Fruit fly (Drosophila melanogaster) whole organism, embryonic: ENCODE measurements around the gene CG32320.
A peak's percentile ranks its signal among the peaks of the same experiment; 100 is the strongest.

Experiments
- Abd-B ChIP-seq: fragments of 200-800 bp; sonication (Bioruptor generic); optimal IDR thresholded peaks from 2 replicates; lab custom pipeline; 2018; ENCODE audit warnings: missing biosample characterization, mild to moderate bottlenecking, missing genetic modification characterization, moderate library complexity
- Adf1 ChIP-seq: fragments of 200-800 bp; sonication (Bioruptor generic); IDR thresholded peaks from 2 replicates; pipeline ENCODE4 v1.3.6; 2022; ENCODE audit warnings: missing biosample characterization, missing genetic modification characterization
- B-H2 ChIP-seq: fragments of 200-800 bp; sonication (Bioruptor generic); optimal IDR thresholded peaks from 2 replicates; lab custom pipeline; 2018; ENCODE audit warnings: missing biosample characterization, mild to moderate bottlenecking, missing genetic modification characterization
- BEAF-32 ChIP-seq: fragments of 200-800 bp; sonication (Bioruptor generic); optimal IDR thresholded peaks from 3 replicates; lab custom pipeline; 2017; ENCODE audit warnings: missing biosample characterization, missing genetic modification characterization, mild to moderate bottlenecking, moderate library complexity, missing genetic modification reagents
- Bgb ChIP-seq: fragments of 200-800 bp; sonication (Bioruptor generic); IDR thresholded peaks from 2 replicates; pipeline ENCODE4 v1.3.6; 2022; ENCODE audit warnings: missing biosample characterization, missing genetic modification characterization; ENCODE audit not compliant: partially characterized antibody
- Blimp-1 ChIP-seq: fragments of 200-800 bp; sonication (Bioruptor generic); optimal IDR thresholded peaks from 3 replicates; lab custom pipeline; 2018; ENCODE audit warnings: missing biosample characterization, missing genetic modification characterization, mild to moderate bottlenecking, moderate library complexity, missing genetic modification reagents
- BtbVII ChIP-seq: fragments of 200-800 bp; sonication (Bioruptor generic); optimal IDR thresholded peaks from 3 replicates; lab custom pipeline; 2017; ENCODE audit warnings: missing biosample characterization, mild to moderate bottlenecking, missing genetic modification characterization
- CG10209 ChIP-seq: fragments of 200-800 bp; sonication (Bioruptor generic); optimal IDR thresholded peaks from 3 replicates; lab custom pipeline; 2017; ENCODE audit warnings: missing biosample characterization, mild to moderate bottlenecking, missing genetic modification characterization, missing genetic modification reagents
- CG10366 ChIP-seq: fragments of 200-800 bp; sonication (Bioruptor generic); IDR thresholded peaks from 2 replicates; pipeline ENCODE4 v1.3.6; 2022; ENCODE audit warnings: missing biosample characterization, missing genetic modification characterization
- CG10654 ChIP-seq: fragments of 200-800 bp; sonication (Bioruptor generic); optimal IDR thresholded peaks from 2 replicates; lab custom pipeline; 2016; ENCODE audit warnings: missing biosample characterization, missing genetic modification characterization
- CG11085 ChIP-seq: fragments of 200-800 bp; sonication (Bioruptor generic); IDR thresholded peaks from 2 replicates; pipeline ENCODE4 v1.3.6; 2022; ENCODE audit warnings: missing biosample characterization, missing genetic modification characterization
- CG12155 ChIP-seq: fragments of 200-800 bp; sonication (Bioruptor generic); optimal IDR thresholded peaks from 3 replicates; lab custom pipeline; 2016; ENCODE audit warnings: missing biosample characterization, missing genetic modification characterization
- CG12236 ChIP-seq: fragments of 200-800 bp; sonication (Bioruptor generic); optimal IDR thresholded peaks from 2 replicates; lab custom pipeline; 2016; ENCODE audit warnings: missing biosample characterization, missing genetic modification characterization
- CG1233 ChIP-seq: fragments of 200-800 bp; sonication (Bioruptor generic); optimal IDR thresholded peaks from 4 replicates; lab custom pipeline; 2018; ENCODE audit warnings: missing biosample characterization, mild to moderate bottlenecking, missing genetic modification characterization
- CG12659 ChIP-seq: fragments of 200-800 bp; sonication (Bioruptor generic); optimal IDR thresholded peaks from 3 replicates; lab custom pipeline; 2017; ENCODE audit warnings: mild to moderate bottlenecking, missing biosample characterization, missing genetic modification reagents, missing genetic modification characterization
- CG13123 ChIP-seq: fragments of 200-800 bp; sonication (Bioruptor generic); optimal IDR thresholded peaks from 2 replicates; lab custom pipeline; 2016; ENCODE audit warnings: missing biosample characterization, missing genetic modification characterization
- CG1603 ChIP-seq: fragments of 200-800 bp; sonication (Bioruptor generic); optimal IDR thresholded peaks from 2 replicates; lab custom pipeline; 2019; ENCODE audit warnings: missing biosample characterization, mild to moderate bottlenecking, missing genetic modification characterization, moderate library complexity
- CG17385 ChIP-seq: fragments of 200-800 bp; sonication (Bioruptor generic); optimal IDR thresholded peaks from 3 replicates; lab custom pipeline; 2018; ENCODE audit warnings: missing biosample characterization, mild to moderate bottlenecking, missing genetic modification characterization
- CG2678 ChIP-seq: fragments of 200-800 bp; sonication (Bioruptor generic); optimal IDR thresholded peaks from 3 replicates; lab custom pipeline; 2019; ENCODE audit warnings: missing biosample characterization, mild to moderate bottlenecking, missing genetic modification characterization, moderate library complexity
- CG33213 ChIP-seq: fragments of 200-800 bp; sonication (Bioruptor generic); optimal IDR thresholded peaks from 3 replicates; lab custom pipeline; 2016; ENCODE audit warnings: missing biosample characterization, missing genetic modification characterization
- CG4282 ChIP-seq: fragments of 200-800 bp; sonication (Bioruptor generic); optimal IDR thresholded peaks from 2 replicates; lab custom pipeline; 2016; ENCODE audit warnings: missing biosample characterization, missing genetic modification characterization
- CG43689 ChIP-seq: fragments of 200-800 bp; sonication (Bioruptor generic); IDR thresholded peaks from 2 replicates; pipeline ENCODE4 v1.3.6; 2022; ENCODE audit warnings: missing biosample characterization, missing genetic modification characterization
- CG9797 ChIP-seq: fragments of 200-800 bp; sonication (Bioruptor generic); optimal IDR thresholded peaks from 3 replicates; lab custom pipeline; 2018; ENCODE audit warnings: missing biosample characterization, mild to moderate bottlenecking, missing genetic modification characterization
- D ChIP-seq, 2 experiments: fragments of 200-800 bp in 1 of 2; fragments of >200 bp in 1 of 2; sonication (Bioruptor generic) in 1 of 2; optimal IDR thresholded peaks; 2 replicates in 1 of 2; 3 replicates in 1 of 2; lab custom pipeline; 2017; ENCODE audit warnings: mild to moderate bottlenecking in 1 of 2, missing biosample characterization in 1 of 2, missing genetic modification characterization in 1 of 2, missing genetic modification reagents in 1 of 2
- Hand ChIP-seq: fragments of 200-800 bp; sonication (Bioruptor generic); optimal IDR thresholded peaks from 2 replicates; lab custom pipeline; 2017; ENCODE audit warnings: mild to moderate bottlenecking, missing biosample characterization, missing genetic modification reagents, missing genetic modification characterization
- Hmx ChIP-seq: fragments of 200-800 bp; sonication (Bioruptor generic); optimal IDR thresholded peaks from 2 replicates; lab custom pipeline; 2016; ENCODE audit warnings: missing biosample characterization, missing genetic modification characterization
- Jarid2 ChIP-seq: fragments of 200-800 bp; sonication (Bioruptor generic); optimal IDR thresholded peaks from 3 replicates; lab custom pipeline; 2017; ENCODE audit warnings: mild to moderate bottlenecking, missing biosample characterization, missing genetic modification reagents, missing genetic modification characterization
- Mrtf ChIP-seq: fragments of 200-800 bp; sonication (Bioruptor generic); IDR thresholded peaks from 3 replicates; pipeline ENCODE4 v1.3.6; 2022; ENCODE audit warnings: missing biosample characterization, missing genetic modification characterization
- NC2α ChIP-seq: fragments of 200-800 bp; sonication (Bioruptor generic); optimal IDR thresholded peaks from 2 replicates; lab custom pipeline; 2016; ENCODE audit warnings: missing biosample characterization, missing genetic modification characterization
- NFAT ChIP-seq: fragments of 200-800 bp; sonication (Bioruptor generic); IDR thresholded peaks from 2 replicates; pipeline ENCODE4 v1.3.6; 2022; ENCODE audit warnings: missing biosample characterization, missing genetic modification characterization
- Neu2 ChIP-seq: fragments of 200-800 bp; sonication (Bioruptor generic); optimal IDR thresholded peaks from 3 replicates; lab custom pipeline; 2016; ENCODE audit warnings: missing biosample characterization, missing genetic modification characterization, borderline replicate concordance
- Opbp ChIP-seq: fragments of 200-800 bp; sonication (Bioruptor generic); IDR thresholded peaks from 3 replicates; pipeline ENCODE4 v1.3.6; 2022; ENCODE audit warnings: missing biosample characterization, missing genetic modification characterization; ENCODE audit not compliant: partially characterized antibody
- ap ChIP-seq: fragments of 200-800 bp; sonication (Bioruptor generic); IDR thresholded peaks from 2 replicates; pipeline ENCODE4 v1.3.6; 2022; ENCODE audit warnings: missing biosample characterization, missing genetic modification characterization
- ato ChIP-seq: fragments of 200-800 bp; sonication (Bioruptor generic); IDR thresholded peaks from 2 replicates; pipeline ENCODE4 v1.3.6; 2022; ENCODE audit warnings: missing biosample characterization, missing genetic modification characterization; ENCODE audit not compliant: partially characterized antibody
- dati ChIP-seq: fragments of 200-800 bp; sonication (Bioruptor generic); IDR thresholded peaks from 2 replicates; pipeline ENCODE4 v1.3.6; 2022; ENCODE audit warnings: missing biosample characterization, missing genetic modification characterization
- dimm ChIP-seq: fragments of 200-800 bp; sonication (Bioruptor generic); IDR thresholded peaks from 2 replicates; pipeline ENCODE4 v1.3.6; 2022; ENCODE audit warnings: missing biosample characterization, missing genetic modification characterization
- eve ChIP-seq, 2 experiments: fragments of >200 bp; optimal IDR thresholded peaks; 2 replicates each; lab custom pipeline; 2017; ENCODE audit warnings: missing biosample characterization in 2 of 2, missing genetic modification characterization in 2 of 2
- ftz-f1 ChIP-seq: fragments of 200-800 bp; sonication (Bioruptor generic); optimal IDR thresholded peaks from 2 replicates; lab custom pipeline; 2016; ENCODE audit warnings: missing biosample characterization, missing genetic modification characterization
- gsb ChIP-seq: fragments of 200-800 bp; sonication (Bioruptor generic); IDR thresholded peaks from 2 replicates; pipeline ENCODE4 v1.3.6; 2022; ENCODE audit warnings: missing biosample characterization, missing genetic modification characterization
- h ChIP-seq: fragments of >200 bp; optimal IDR thresholded peaks from 2 replicates; lab custom pipeline; 2017
- jigr1 ChIP-seq: fragments of 200-800 bp; sonication (Bioruptor generic); IDR thresholded peaks from 3 replicates; pipeline ENCODE4 v1.3.6; 2022; ENCODE audit warnings: missing biosample characterization, missing genetic modification characterization
- kah ChIP-seq: fragments of 200-800 bp; sonication (Bioruptor generic); optimal IDR thresholded peaks from 2 replicates; lab custom pipeline; 2018; ENCODE audit warnings: missing biosample characterization, mild to moderate bottlenecking, missing genetic modification characterization
- nmo ChIP-seq: fragments of 200-800 bp; sonication (Bioruptor generic); optimal IDR thresholded peaks from 2 replicates; lab custom pipeline; 2018; ENCODE audit warnings: missing biosample characterization, mild to moderate bottlenecking, missing genetic modification characterization, moderate library complexity
- pnt ChIP-seq: fragments of 200-800 bp; sonication (Bioruptor generic); optimal IDR thresholded peaks from 3 replicates; lab custom pipeline; 2016; ENCODE audit warnings: missing biosample characterization, missing genetic modification characterization
- psq ChIP-seq: fragments of 200-800 bp; sonication (Bioruptor generic); optimal IDR thresholded peaks from 2 replicates; lab custom pipeline; 2017; ENCODE audit warnings: missing biosample characterization, missing genetic modification characterization
- repo ChIP-seq: fragments of 200-800 bp; sonication (Bioruptor generic); optimal IDR thresholded peaks from 2 replicates; lab custom pipeline; 2016; ENCODE audit warnings: missing biosample characterization, missing genetic modification characterization
- sc ChIP-seq, 3 experiments: fragments of >200 bp in 2 of 3; fragments of 200-800 bp in 1 of 3; sonication (Bioruptor generic) in 1 of 3; optimal IDR thresholded peaks; 2 replicates in 2 of 3; 3 replicates in 1 of 3; lab custom pipeline; 2017; ENCODE audit warnings: mild to moderate bottlenecking in 1 of 3, missing biosample characterization in 1 of 3, missing genetic modification characterization in 1 of 3, missing genetic modification reagents in 1 of 3
- scrt ChIP-seq: fragments of 200-800 bp; sonication (Bioruptor generic); optimal IDR thresholded peaks from 2 replicates; lab custom pipeline; 2018; ENCODE audit warnings: missing biosample characterization, mild to moderate bottlenecking, missing genetic modification characterization, moderate library complexity
- sna ChIP-seq: fragments of 200-800 bp; sonication (Bioruptor generic); IDR thresholded peaks from 2 replicates; pipeline ENCODE4 v1.3.6; 2022; ENCODE audit warnings: missing biosample characterization, missing genetic modification characterization; ENCODE audit not compliant: partially characterized antibody
- z ChIP-seq: fragments of 200-800 bp; sonication (Bioruptor generic); IDR thresholded peaks from 3 replicates; pipeline ENCODE4 v1.3.6; 2022; ENCODE audit warnings: missing biosample characterization, missing genetic modification characterization

CG32320 gene

dm6 chr3L:1368201-1368617 lies 30.2 kb upstream of the CG32320 start (continued):
- peak; percentile 75 for TF ChIP-seq ap (GFP tag; lab: Robert Waterston, UW)
- TF ChIP-seq dimm = no peak
- peak; percentile 73 to 92 for TF ChIP-seq eve (GFP tag; optimal IDR thresholded peaks at IDR 0.05; lab: Kevin White, UChicago)
- TF ChIP-seq CG12659 (GFP tag; lab: Kevin White, UChicago) = peak; percentile 54
- no peak for TF ChIP-seq CG9797 (GFP tag; lab: Kevin White, UChicago)
- TF ChIP-seq CG10654 = peak; percentile 43
- peak; percentile 63 for TF ChIP-seq scrt (GFP tag; lab: Kevin White, UChicago)
- peak; percentile 81 for TF ChIP-seq CG1233 (GFP tag; lab: Kevin White, UChicago)
- peak; percentile 48 for TF ChIP-seq Hand (GFP tag; lab: Kevin White, UChicago)
- peak; percentile 83 for TF ChIP-seq CG2678 (tag; lab: Kevin White, UChicago)
- peak; percentile 81 for TF ChIP-seq CG10209 (GFP tag; lab: Kevin White, UChicago)
- TF ChIP-seq Bgb (GFP tag; lab: Robert Waterston, UW) = no peak
- TF ChIP-seq BEAF-32 (GFP tag; lab: Kevin White, UChicago) = no peak
- no peak for TF ChIP-seq CG4282 (GFP tag; lab: Kevin White, UChicago)
- peak; percentile 75 for TF ChIP-seq z (GFP tag; lab: Robert Waterston, UW)
- TF ChIP-seq Mrtf (GFP tag; lab: Robert Waterston, UW) = peak; percentile 80
- TF ChIP-seq BtbVII = peak; percentile 43
- TF ChIP-seq sc (optimal IDR thresholded peaks at IDR 0.05; lab: Kevin White, UChicago) = no peak
- peak; percentile 51 for TF ChIP-seq sc (GFP tag; optimal IDR thresholded peaks at IDR 0.05; lab: Kevin White, UChicago)
- peak; percentile 53; the same call in 1 of the 2 replicates for TF ChIP-seq CG43689 (GFP tag; lab: Robert Waterston, UW)
- peak; percentile 52 for TF ChIP-seq Blimp-1 (GFP tag; lab: Kevin White, UChicago)
- TF ChIP-seq repo (GFP tag; lab: Kevin White, UChicago) = peak; percentile 56
- peak; percentile 59; the same call in 1 of the 2 replicates for TF ChIP-seq dati
- TF ChIP-seq Hmx (GFP tag; lab: Kevin White, UChicago) = no peak
- TF ChIP-seq ftz-f1 = peak; percentile 22
- TF ChIP-seq ato = no peak
- no peak for TF ChIP-seq B-H2
- no peak for TF ChIP-seq D (optimal IDR thresholded peaks at IDR 0.05; lab: Kevin White, UChicago)
- peak; percentile 68 for TF ChIP-seq D (GFP tag; optimal IDR thresholded peaks at IDR 0.05; lab: Kevin White, UChicago)
- peak; percentile 58 for TF ChIP-seq CG17385 (GFP tag; lab: Kevin White, UChicago)
- peak; percentile 15 for TF ChIP-seq NC2α (GFP tag; lab: Kevin White, UChicago)
- TF ChIP-seq CG12236 (GFP tag; lab: Kevin White, UChicago) = peak; percentile 9
- peak; percentile 77 for TF ChIP-seq pnt (GFP tag; lab: Kevin White, UChicago)
- TF ChIP-seq psq = peak; percentile 36
- TF ChIP-seq Neu2 = peak; percentile 56
- peak; percentile 84 for TF ChIP-seq gsb (GFP tag; lab: Robert Waterston, UW)
- peak; percentile 72 for TF ChIP-seq CG11085
- no peak for TF ChIP-seq jigr1
- TF ChIP-seq Abd-B (GFP tag; lab: Kevin White, UChicago) = peak; percentile 68
- TF ChIP-seq Jarid2 = peak; percentile 48
- TF ChIP-seq CG13123 (GFP tag; lab: Kevin White, UChicago) = peak; percentile 55
- peak; percentile 36 for TF ChIP-seq CG33213 (GFP tag; lab: Kevin White, UChicago)
- no peak for TF ChIP-seq Opbp
- TF ChIP-seq nmo (GFP tag; lab: Kevin White, UChicago) = peak; percentile 74
- no peak for TF ChIP-seq h
- TF ChIP-seq Adf1 (GFP tag; lab: Robert Waterston, UW) = peak; percentile 64
- TF ChIP-seq CG12155 (GFP tag; lab: Kevin White, UChicago) = peak; percentile 66
- peak; percentile 87 for TF ChIP-seq CG1603
- peak; percentile 65 for TF ChIP-seq NFAT (GFP tag; lab: Robert Waterston, UW)
- peak; percentile 87 for TF ChIP-seq CG10366 (GFP tag; lab: Robert Waterston, UW)
- TF ChIP-seq kah (GFP tag; lab: Kevin White, UChicago) = no peak
- TF ChIP-seq sna = no peak
